Fruit fly (Drosophila melanogaster): Measurements from ENCODE around the gene Vav.

The Vav gene

dm6 chrX:19238613-19239012 lies 23.0 kb upstream of the Vav start:
- TF ChIP-seq fru (GFP tag; optimal IDR thresholded peaks at IDR 0.05) (no peak), Dfd (GFP tag; optimal IDR thresholded peaks at IDR 0.05) (no peak), rgr (GFP tag; optimal IDR thresholded peaks at IDR 0.05) (no peak), CG9705 (GFP tag; optimal IDR thresholded peaks at IDR 0.05) (no peak), Myc (optimal IDR thresholded peaks at IDR 0.05) (no peak), dl (GFP tag; optimal IDR thresholded peaks at IDR 0.05; ENCODE audit: insufficient read depth in 1 of 2, partially characterized antibody in 2 of 2) (no peak), br (GFP tag; optimal IDR thresholded peaks at IDR 0.05) (no peak), OdsH (GFP tag; optimal IDR thresholded peaks at IDR 0.05) (no peak), CG32264 (GFP tag; optimal IDR thresholded peaks at IDR 0.05) (no peak), Rel (GFP tag; optimal IDR thresholded peaks at IDR 0.05) (no peak), Rel (tag; optimal IDR thresholded peaks at IDR 0.05) (no peak), HLH106 (tag; optimal IDR thresholded peaks at IDR 0.05) (no peak), Sp1 (GFP tag; optimal IDR thresholded peaks at IDR 0.05) (no peak), Mio (GFP tag; optimal IDR thresholded peaks at IDR 0.05) (no peak), Abd-B (GFP tag; optimal IDR thresholded peaks at IDR 0.05) (no peak), GATAd (GFP tag; optimal IDR thresholded peaks at IDR 0.05) (no peak), foxo (GFP tag; optimal IDR thresholded peaks at IDR 0.05) (no peak), psq (GFP tag; optimal IDR thresholded peaks at IDR 0.05) (no peak), pan (optimal IDR thresholded peaks at IDR 0.05) (no peak), jim (GFP tag; optimal IDR thresholded peaks at IDR 0.05) (no peak)

- TF ChIP-seq Dif (GFP tag; optimal IDR thresholded peaks at IDR 0.05; ENCODE audit: partially characterized antibody), result no peak
These were observed 22.3 kb upstream of the Vav start for dm6 chrX:19239365-19239764.

- no peak for TF ChIP-seq HLH106 (tag; optimal IDR thresholded peaks at IDR 0.05)
- no peak for TF ChIP-seq Abd-B (GFP tag; optimal IDR thresholded peaks at IDR 0.05)
- no peak for TF ChIP-seq Dif (GFP tag; optimal IDR thresholded peaks at IDR 0.05; ENCODE audit: partially characterized antibody)
- TF ChIP-seq foxo (GFP tag; optimal IDR thresholded peaks at IDR 0.05), result no peak
- no peak for TF ChIP-seq psq (GFP tag; optimal IDR thresholded peaks at IDR 0.05)
- no peak for TF ChIP-seq CG9705 (GFP tag; optimal IDR thresholded peaks at IDR 0.05)
- TF ChIP-seq Mio (GFP tag; optimal IDR thresholded peaks at IDR 0.05), result no peak
- no peak for TF ChIP-seq woc (GFP tag; optimal IDR thresholded peaks at IDR 0.05)
- no peak for TF ChIP-seq usp (GFP tag; optimal IDR thresholded peaks at IDR 0.05)
- no peak for TF ChIP-seq fru (GFP tag; optimal IDR thresholded peaks at IDR 0.05)
These were observed 21.3 kb upstream of the Vav start for dm6 chrX:19240230-19240839.

- TF ChIP-seq CG32264 (GFP tag; optimal IDR thresholded peaks at IDR 0.05) (no peak), foxo (GFP tag; optimal IDR thresholded peaks at IDR 0.05) (peak in 1 of 2 experiments; percentile 1)
These were observed 19.7 kb upstream of the Vav start, which contains the start of gene CG14196 for dm6 chrX:19241790-19242373. TSS of gene CG14196 (minus strand) at chrX:19241840.

- no peak for TF ChIP-seq psq (GFP tag; optimal IDR thresholded peaks at IDR 0.05)
- TF ChIP-seq foxo (GFP tag; optimal IDR thresholded peaks at IDR 0.05), result peak in 1 of 2 experiments; percentile 49
- peak; percentile 38 for TF ChIP-seq woc (GFP tag; optimal IDR thresholded peaks at IDR 0.05)
- TF ChIP-seq HLH106 (tag; optimal IDR thresholded peaks at IDR 0.05), result peak; percentile 51
- no peak for TF ChIP-seq Rel (GFP tag; optimal IDR thresholded peaks at IDR 0.05)
- TF ChIP-seq Rel (tag; optimal IDR thresholded peaks at IDR 0.05), result peak; percentile 78
- no peak for TF ChIP-seq OdsH (GFP tag; optimal IDR thresholded peaks at IDR 0.05)
- TF ChIP-seq pan (optimal IDR thresholded peaks at IDR 0.05), result no peak
- no peak for TF ChIP-seq Vsx2 (GFP tag; optimal IDR thresholded peaks at IDR 0.05; ENCODE audit: partially characterized antibody)
- no peak for TF ChIP-seq Sp1 (GFP tag; optimal IDR thresholded peaks at IDR 0.05)
- TF ChIP-seq Dfd (GFP tag; optimal IDR thresholded peaks at IDR 0.05), result no peak
- peak; percentile 17 for TF ChIP-seq rgr (GFP tag; optimal IDR thresholded peaks at IDR 0.05)
- no peak for TF ChIP-seq br (GFP tag; optimal IDR thresholded peaks at IDR 0.05)
- TF ChIP-seq Hnf4 (GFP tag; optimal IDR thresholded peaks at IDR 0.05), result no peak
- TF ChIP-seq Jra (GFP tag; optimal IDR thresholded peaks at IDR 0.05), result no peak
- no peak for TF ChIP-seq sage (GFP tag; optimal IDR thresholded peaks at IDR 0.05)
- no peak for TF ChIP-seq CG9705 (GFP tag; optimal IDR thresholded peaks at IDR 0.05)
- TF ChIP-seq h (GFP tag; optimal IDR thresholded peaks at IDR 0.05), result peak; percentile 44
- peak; percentile 0 for TF ChIP-seq Myc (optimal IDR thresholded peaks at IDR 0.05)
- TF ChIP-seq N (GFP tag; optimal IDR thresholded peaks at IDR 0.05), result no peak
- TF ChIP-seq usp (GFP tag; optimal IDR thresholded peaks at IDR 0.05), result no peak
- no peak for TF ChIP-seq CG32264 (GFP tag; optimal IDR thresholded peaks at IDR 0.05)
- peak; percentile 13 for TF ChIP-seq fru (GFP tag; optimal IDR thresholded peaks at IDR 0.05)
- TF ChIP-seq dmrt93B (GFP tag; optimal IDR thresholded peaks at IDR 0.05), result no peak
- no peak for TF ChIP-seq lola (GFP tag; optimal IDR thresholded peaks at IDR 0.05)
- TF ChIP-seq Hr83 (GFP tag; optimal IDR thresholded peaks at IDR 0.05; ENCODE audit: poor library complexity, severe bottlenecking), result no peak
- TF ChIP-seq GATAd (GFP tag; optimal IDR thresholded peaks at IDR 0.05), result no peak
- TF ChIP-seq ey (GFP tag; optimal IDR thresholded peaks at IDR 0.05), result no peak
- TF ChIP-seq Dif (GFP tag; optimal IDR thresholded peaks at IDR 0.05; ENCODE audit: partially characterized antibody), result no peak
These were observed 18.2 kb upstream of the Vav start, which contains the start of gene CG7889 for dm6 chrX:19243379-19243834. TSS of gene CG7889 (plus strand) at chrX:19243631.
